Fruit fly (Drosophila melanogaster) whole organism, prepupa: ENCODE data around the gene CG31710.

ENCODE experiments used
- CG3919 ChIP-seq: fragments of 200-800 bp; sonication (Bioruptor generic); optimal IDR thresholded peaks from 3 replicates; lab custom pipeline; 2016; ENCODE audit warnings: missing biosample characterization, missing genetic modification characterization
- CG6808 ChIP-seq: fragments of 200-800 bp; sonication (Bioruptor generic); optimal IDR thresholded peaks from 3 replicates; lab custom pipeline; 2017; ENCODE audit warnings: missing biosample characterization, missing genetic modification characterization, mild to moderate bottlenecking, moderate library complexity, missing genetic modification reagents
- CG6854 ChIP-seq: fragments of 200-800 bp; sonication (Bioruptor generic); optimal IDR thresholded peaks from 2 replicates; lab custom pipeline; 2017; ENCODE audit warnings: missing biosample characterization, mild to moderate bottlenecking, missing genetic modification characterization
- CG8119 ChIP-seq: fragments of 200-800 bp; sonication (Bioruptor generic); IDR thresholded peaks from 3 replicates; pipeline ENCODE4 v1.3.6; 2022; ENCODE audit warnings: missing biosample characterization, missing genetic modification characterization
- Eip75B ChIP-seq: fragments of 200-800 bp; sonication (Bioruptor generic); optimal IDR thresholded peaks from 3 replicates; lab custom pipeline; 2016; ENCODE audit warnings: missing biosample characterization, missing genetic modification characterization
- Ets21C ChIP-seq: fragments of 200-800 bp; sonication (Bioruptor generic); optimal IDR thresholded peaks from 3 replicates; lab custom pipeline; 2016; ENCODE audit warnings: missing biosample characterization, missing genetic modification characterization
- Ets96B ChIP-seq: fragments of 200-800 bp; optimal IDR thresholded peaks from 2 replicates; lab custom pipeline; 2019; ENCODE audit warnings: missing biosample characterization, mild to moderate bottlenecking, missing genetic modification characterization, moderate library complexity
- Met ChIP-seq: fragments of 200-800 bp; sonication (Bioruptor generic); optimal IDR thresholded peaks from 3 replicates; lab custom pipeline; 2016; ENCODE audit warnings: missing biosample characterization, missing genetic modification characterization
- dsx ChIP-seq: fragments of 200-800 bp; optimal IDR thresholded peaks from 3 replicates; lab custom pipeline; 2019; ENCODE audit warnings: missing biosample characterization, mild to moderate bottlenecking, missing genetic modification characterization, moderate library complexity; ENCODE audit not compliant: poor library complexity, severe bottlenecking
- lz ChIP-seq: fragments of 200-800 bp; sonication (Bioruptor generic); optimal IDR thresholded peaks from 3 replicates; lab custom pipeline; 2016; ENCODE audit warnings: missing biosample characterization, missing genetic modification characterization

dm6 chr2L:9662977-9663376, 42.8 kb downstream of the CG31710 start:
- TF ChIP-seq CG8119, result no peak
- no peak for TF ChIP-seq dsx (GFP tag; lab: Kevin White, UChicago)
- TF ChIP-seq CG3919 (GFP tag; lab: Kevin White, UChicago), result no peak
- no peak for TF ChIP-seq Ets21C (GFP tag; lab: Kevin White, UChicago)
- no peak for TF ChIP-seq Ets96B
- TF ChIP-seq Eip75B, result no peak
- no peak for TF ChIP-seq lz
- no peak for TF ChIP-seq Met (GFP tag; lab: Kevin White, UChicago)
- no peak for TF ChIP-seq CG6854 (GFP tag; lab: Kevin White, UChicago)
- TF ChIP-seq CG6808 (GFP tag; lab: Kevin White, UChicago), result no peak
